Worm (Caenorhabditis elegans) whole organism, late embryonic: ENCODE measurements around the gene F58F12.1.

Experiments
- F13H6.1 ChIP-seq: sonication (generic microtip); optimal IDR thresholded peaks from 2 replicates; lab custom pipeline; 2016; ENCODE audit warnings: missing genetic modification characterization, missing compliant biosample characterization
- elt-4 ChIP-seq: sonication (generic microtip); optimal IDR thresholded peaks from 2 replicates; lab custom pipeline; 2016; ENCODE audit warnings: missing genetic modification characterization, missing compliant biosample characterization
- ets-4 ChIP-seq: sonication (generic microtip); optimal IDR thresholded peaks from 2 replicates; lab custom pipeline; 2016; ENCODE audit warnings: missing genetic modification characterization, missing compliant biosample characterization
- hlh-30 ChIP-seq: sonication (generic microtip); optimal IDR thresholded peaks from 2 replicates; lab custom pipeline; 2017; ENCODE audit warnings: antibody characterized with exemption, missing genetic modification characterization, missing compliant biosample characterization; ENCODE audit not compliant: insufficient read depth
- pha-4 ChIP-seq: fragments of 150-350 bp; optimal IDR thresholded peaks from 2 replicates; lab custom pipeline; 2018; ENCODE audit warnings: missing biosample characterization, missing genetic modification reagents, missing genetic modification characterization
- rnt-1 ChIP-seq: sonication (generic microtip); optimal IDR thresholded peaks from 2 replicates; lab custom pipeline; 2016; ENCODE audit warnings: missing genetic modification characterization, missing compliant biosample characterization
- unc-86 ChIP-seq: sonication (generic microtip); optimal IDR thresholded peaks from 2 replicates; lab custom pipeline; 2016; ENCODE audit warnings: missing genetic modification characterization, missing compliant biosample characterization

ce11 chrII:6339511-6339910 is 43.9 kb upstream of the F58F12.1 start:
- TF ChIP-seq ets-4 (no peak), unc-86 (tag; lab: Kevin White, UChicago) (no peak), pha-4 (tag; lab: Kevin White, UChicago) (no peak), rnt-1 (no peak), F13H6.1 (tag; lab: Kevin White, UChicago) (no peak), elt-4 (tag; lab: Kevin White, UChicago) (no peak), hlh-30 (tag; lab: Kevin White, UChicago) (no peak)
